Worm (Caenorhabditis elegans): ENCODE measurements around the gene egl-20.

The egl-20 gene

DNA sequence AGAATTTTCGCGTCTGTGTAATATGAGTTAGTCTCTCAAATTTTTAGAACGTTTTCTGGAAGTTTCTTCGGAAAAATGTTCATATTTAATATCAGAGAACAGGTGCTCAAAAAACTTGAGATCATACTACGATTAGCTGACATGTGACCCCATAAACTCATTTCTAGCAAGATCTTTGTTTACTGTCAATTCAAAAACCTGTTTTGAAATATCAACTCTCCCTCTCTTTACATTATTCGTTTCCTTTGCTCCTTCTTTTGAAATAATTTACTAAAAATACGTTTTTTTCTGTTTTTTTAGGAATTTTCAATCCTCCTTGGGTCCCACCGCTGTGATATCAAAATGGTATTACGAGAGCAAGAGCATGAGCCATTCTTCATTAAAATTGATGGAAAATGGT lies 16.2 kb downstream of the egl-20 start, which contains the start of gene fat-4:
TSS of gene fat-4 (plus strand) at position 301 of the 400 bp plus-strand sequence.
- TF ChIP-seq lim-7 (GFP tag; IDR thresholded peaks at IDR 0.05) (no peak), ceh-28 (tag; optimal IDR thresholded peaks at IDR 0.05) (no peak), egl-43 (GFP tag; IDR thresholded peaks at IDR 0.05) (no peak), fos-1 (tag; optimal IDR thresholded peaks at IDR 0.05) (no peak), lin-29 (GFP tag; IDR thresholded peaks at IDR 0.05) (no peak), php-3 (GFP tag; IDR thresholded peaks at IDR 0.05) (no peak), pqm-1 (tag; optimal IDR thresholded peaks at IDR 0.05) (no peak), vab-7 (GFP tag; IDR thresholded peaks at IDR 0.05) (no peak), dmd-9 (GFP tag; IDR thresholded peaks at IDR 0.05) (no peak), fkh-10 (GFP tag; optimal IDR thresholded peaks at IDR 0.05) (no peak), hif-1 (tag; optimal IDR thresholded peaks at IDR 0.05) (no peak), ceh-44 (GFP tag; IDR thresholded peaks at IDR 0.05) (no peak), sdz-12 (GFP tag; optimal IDR thresholded peaks at IDR 0.05) (no peak), pha-4 (GFP tag; IDR thresholded peaks at IDR 0.05) (no peak), pha-4 (tag; optimal IDR thresholded peaks at IDR 0.05) (no peak), rbr-2 (tag; optimal IDR thresholded peaks at IDR 0.05) (no peak), ctbp-1 (GFP tag; IDR thresholded peaks at IDR 0.05) (no peak), set-16 (GFP tag; IDR thresholded peaks at IDR 0.05) (no peak), ceh-82 (tag; optimal IDR thresholded peaks at IDR 0.05) (no peak), zip-11 (GFP tag; IDR thresholded peaks at IDR 0.05) (no peak), madf-5 (GFP tag; IDR thresholded peaks at IDR 0.05) (no peak)

DNA sequence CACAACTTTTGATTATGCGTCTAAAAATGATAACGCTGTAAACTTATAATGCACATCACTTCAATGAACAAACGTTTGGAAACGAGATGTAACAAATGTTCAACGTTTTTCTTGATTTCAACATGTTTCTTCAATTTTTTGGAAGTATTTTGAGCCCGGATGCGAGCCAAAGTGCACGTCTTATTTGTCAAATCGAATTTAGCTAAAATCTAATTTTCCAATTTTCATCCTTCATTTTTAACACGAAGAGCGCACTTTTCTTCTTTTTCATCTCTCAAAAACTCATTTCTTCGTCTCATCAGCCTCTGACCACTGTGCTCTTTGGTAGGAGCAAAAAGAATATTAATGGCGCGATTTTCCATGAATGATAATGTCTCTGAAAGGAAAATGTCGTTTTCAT lies 17.0 kb downstream of the egl-20 start:
- TF ChIP-seq daf-16 (GFP tag; optimal IDR thresholded peaks at IDR 0.05) = no peak
- peak; percentile 32 for TF ChIP-seq daf-16 (tag; optimal IDR thresholded peaks at IDR 0.05)
- peak; percentile 4 for TF ChIP-seq mes-2 (tag; optimal IDR thresholded peaks at IDR 0.05; ENCODE audit: poor library complexity, severe bottlenecking)
- TF ChIP-seq ces-1 (GFP tag; optimal IDR thresholded peaks at IDR 0.05) = peak; percentile 92
- 0 out of 2 replicates have a peak, but pooled peaks have one; percentile 37 for TF ChIP-seq dmd-6 (GFP tag; IDR thresholded peaks at IDR 0.05)
- no peak for TF ChIP-seq ztf-7 (tag; optimal IDR thresholded peaks at IDR 0.05)
- TF ChIP-seq hlh-30 (tag; optimal IDR thresholded peaks at IDR 0.05; ENCODE audit: insufficient read depth) = peak; percentile 27
- TF ChIP-seq ctbp-1 (GFP tag; IDR thresholded peaks at IDR 0.05) = peak; percentile 61; the same call in 1 of the 2 replicates
- no peak for TF ChIP-seq hmg-1.1 (GFP tag; IDR thresholded peaks at IDR 0.05)

DNA sequence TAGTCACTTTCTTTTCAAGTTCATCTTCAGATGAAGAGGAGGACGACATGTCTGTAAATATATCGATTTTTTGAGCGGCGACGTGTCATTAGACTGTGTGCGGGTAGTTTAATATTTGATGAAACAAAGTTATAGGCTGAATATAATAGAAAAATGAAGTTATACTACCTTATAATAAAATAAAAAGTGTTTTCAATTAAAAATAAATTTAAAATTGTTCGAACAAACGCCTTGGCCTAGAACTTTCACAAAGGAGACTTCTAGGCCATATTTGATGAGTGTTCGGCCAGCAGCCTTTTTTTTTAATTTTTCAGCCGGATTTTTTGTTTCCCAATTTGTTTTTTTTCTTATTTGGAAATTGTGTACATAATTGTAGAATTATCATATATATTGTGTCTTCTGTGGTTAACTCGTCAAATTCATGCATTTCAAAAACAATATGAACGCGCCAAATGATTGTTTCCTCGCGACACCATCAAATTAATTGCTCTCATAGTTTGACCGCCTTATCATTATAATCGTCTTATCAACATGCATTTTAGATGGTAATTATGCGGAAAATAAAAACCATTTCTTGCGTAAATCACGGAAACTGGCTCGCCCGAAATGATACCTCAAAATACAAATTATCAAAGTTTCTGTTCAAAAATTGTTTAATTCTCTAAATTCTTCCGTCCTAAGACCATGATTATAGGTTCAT lies 17.9 kb downstream of the egl-20 start, which contains the start of gene T13F2.2:
TSS of gene T13F2.2 (minus strand) at position 51 of the 700 bp plus-strand sequence.
- TF ChIP-seq mdl-1 (tag; optimal IDR thresholded peaks at IDR 0.05) = no peak
- TF ChIP-seq nhr-77 (tag; optimal IDR thresholded peaks at IDR 0.05) = peak; percentile 11
- no peak for TF ChIP-seq zfp-3 (GFP tag; conservative IDR thresholded peaks at IDR 0.05)
- peak in 1 of 2 experiments; percentile 2 for TF ChIP-seq unc-62 (GFP tag; optimal IDR thresholded peaks at IDR 0.05 in 1 of 2)
- TF ChIP-seq unc-62 (tag; optimal IDR thresholded peaks at IDR 0.05) = no peak
- no peak for TF ChIP-seq lin-13 (GFP tag; optimal IDR thresholded peaks at IDR 0.05)
- TF ChIP-seq ama-1 (optimal IDR thresholded peaks at IDR 0.05) = no peak
- TF ChIP-seq ZK546.5 (tag; optimal IDR thresholded peaks at IDR 0.05) = no peak
- TF ChIP-seq nhr-28 (tag; optimal IDR thresholded peaks at IDR 0.05) = peak; percentile 72
- TF ChIP-seq nhr-41 (GFP tag; IDR thresholded peaks at IDR 0.05) = no peak
- TF ChIP-seq ceh-44 (GFP tag; IDR thresholded peaks at IDR 0.05) = no peak
- peak; percentile 95 for TF ChIP-seq php-3 (GFP tag; IDR thresholded peaks at IDR 0.05)
- peak; percentile 46 for TF ChIP-seq unc-130 (GFP tag; optimal IDR thresholded peaks at IDR 0.05)
- no peak for TF ChIP-seq nhr-6 (tag; optimal IDR thresholded peaks at IDR 0.05)
- TF ChIP-seq ztf-7 (tag; optimal IDR thresholded peaks at IDR 0.05) = no peak
- TF ChIP-seq hif-1 (tag; optimal IDR thresholded peaks at IDR 0.05) = peak in 1 of 2 experiments; percentile 5
- peak; percentile 58 for TF ChIP-seq dve-1 (tag; optimal IDR thresholded peaks at IDR 0.05; ENCODE audit: insufficient read depth)
- peak in 1 of 2 experiments; percentile 15 for TF ChIP-seq lsy-2 (tag; optimal IDR thresholded peaks at IDR 0.05)
- 0 out of 2 replicates have a peak, but pooled peaks have one; percentile 16 for TF ChIP-seq lin-38 (GFP tag; IDR thresholded peaks at IDR 0.05)
- peak; percentile 23 for TF ChIP-seq dpl-1 (GFP tag; optimal IDR thresholded peaks at IDR 0.05)
- TF ChIP-seq pqm-1 (tag; optimal IDR thresholded peaks at IDR 0.05) = peak; percentile 86
- no peak for TF ChIP-seq F26F4.8 (GFP tag; conservative IDR thresholded peaks at IDR 0.05)
- TF ChIP-seq daf-8 (GFP tag; IDR thresholded peaks at IDR 0.05) = no peak
- TF ChIP-seq daf-16 (GFP tag; optimal IDR thresholded peaks at IDR 0.05) = no peak
- TF ChIP-seq daf-16 (tag; optimal IDR thresholded peaks at IDR 0.05) = peak; percentile 86
- TF ChIP-seq Y5F2A.4 (GFP tag; optimal IDR thresholded peaks at IDR 0.05) = no peak

All from whole organism, L4 larva.